Worm (Caenorhabditis elegans): ENCODE measurements around the gene F59B10.3.

F59B10.3 gene

DNA sequence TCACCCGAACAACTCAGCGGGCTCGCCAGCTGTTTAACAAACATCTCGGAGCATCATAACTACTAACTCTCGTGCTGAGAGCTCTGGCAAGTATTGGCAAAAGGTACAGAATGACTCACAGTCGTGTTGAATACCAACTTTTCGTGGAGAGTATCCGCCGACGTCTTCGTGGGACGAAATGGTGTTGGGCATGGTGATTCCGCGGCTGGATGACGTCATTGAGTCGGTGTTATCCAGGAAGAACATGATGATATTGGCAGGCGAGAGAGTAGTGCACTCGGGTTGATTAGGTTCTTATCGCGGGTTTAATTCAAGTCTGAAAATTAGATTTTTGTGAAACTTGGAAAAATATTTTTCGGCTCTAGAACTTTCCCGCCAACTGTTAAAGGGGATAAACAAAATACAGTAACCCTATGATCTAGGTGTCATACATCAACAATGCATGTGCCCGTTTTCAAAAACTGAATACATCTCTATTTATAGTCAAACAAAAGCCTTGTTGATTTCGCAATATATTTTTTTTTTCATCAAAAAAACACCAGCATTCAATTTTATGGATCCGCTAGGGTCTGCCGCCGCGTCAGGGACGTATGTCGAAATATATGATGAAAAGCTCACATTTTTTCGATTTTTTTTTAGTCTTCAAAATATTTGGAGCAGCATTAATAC, 43.2 kb downstream of the F59B10.3 start (continued):
- TF ChIP-seq nfyb-1 (GFP tag; IDR thresholded peaks at IDR 0.05) = peak; percentile 53; the same call in 1 of the 2 replicates
- TF ChIP-seq fkh-3 (tag; optimal IDR thresholded peaks at IDR 0.05) = peak; percentile 3
- peak; percentile 5 for TF ChIP-seq chd-7 (tag; optimal IDR thresholded peaks at IDR 0.05)
- TF ChIP-seq nhr-27 (tag; optimal IDR thresholded peaks at IDR 0.05) = no peak
- peak; percentile 92 for TF ChIP-seq cebp-1 (GFP tag; IDR thresholded peaks at IDR 0.05)
- TF ChIP-seq cebp-1 (tag; optimal IDR thresholded peaks at IDR 0.05) = peak; percentile 97
- peak; percentile 48 for TF ChIP-seq ztf-26 (tag; optimal IDR thresholded peaks at IDR 0.05)
- 0 out of 2 replicates have a peak, but pooled peaks have one; percentile 8 for TF ChIP-seq K11D2.4 (GFP tag; IDR thresholded peaks at IDR 0.05)
- TF ChIP-seq ekl-4 (GFP tag; IDR thresholded peaks at IDR 0.05) = peak; percentile 26; the same call in 1 of the 2 replicates

DNA sequence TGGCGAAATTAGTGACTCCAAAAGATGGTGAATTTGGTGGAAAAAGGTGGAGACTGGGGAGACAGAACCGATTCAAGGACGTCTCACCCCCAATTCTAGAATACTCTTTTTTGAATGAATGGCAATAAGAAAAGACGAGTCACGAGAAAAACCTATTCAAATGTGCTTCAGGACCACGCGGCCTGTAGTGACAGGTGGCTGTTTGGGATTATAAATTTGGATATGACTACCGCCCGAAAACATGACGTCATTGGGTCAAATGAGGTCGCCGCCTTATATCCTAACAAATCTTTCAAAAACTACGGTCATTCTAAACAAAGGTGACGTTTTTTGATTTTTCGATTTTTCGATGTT, 43.7 kb downstream of the F59B10.3 start:
- TF ChIP-seq hlh-26 (GFP tag; conservative IDR thresholded peaks at IDR 0.05) (no peak), C06A6.2 (GFP tag; conservative IDR thresholded peaks at IDR 0.05) (peak; percentile 37; the same call in 1 of the 2 replicates), Y95B8A.8 (GFP tag; IDR thresholded peaks at IDR 0.05) (no peak), madf-3 (GFP tag; IDR thresholded peaks at IDR 0.05) (peak; percentile 68; the same call in 1 of the 2 replicates), chd-7 (tag; optimal IDR thresholded peaks at IDR 0.05) (peak; percentile 34), nfya-2 (GFP tag; IDR thresholded peaks at IDR 0.05) (0 out of 2 replicates have a peak, but pooled peaks have one; percentile 52), nfyb-1 (GFP tag; IDR thresholded peaks at IDR 0.05) (0 out of 2 replicates have a peak, but pooled peaks have one; percentile 15), aptf-2 (GFP tag; conservative IDR thresholded peaks at IDR 0.05) (no peak), ekl-4 (GFP tag; IDR thresholded peaks at IDR 0.05) (no peak), mcd-1 (GFP tag; IDR thresholded peaks at IDR 0.05) (no peak), snpc-3.4 (tag; optimal IDR thresholded peaks at IDR 0.05) (no peak), ztf-6 (GFP tag; IDR thresholded peaks at IDR 0.05) (no peak), atf-7 (tag; optimal IDR thresholded peaks at IDR 0.05) (peak; percentile 57), Y53F4B.3 (GFP tag; IDR thresholded peaks at IDR 0.05) (no peak)

DNA sequence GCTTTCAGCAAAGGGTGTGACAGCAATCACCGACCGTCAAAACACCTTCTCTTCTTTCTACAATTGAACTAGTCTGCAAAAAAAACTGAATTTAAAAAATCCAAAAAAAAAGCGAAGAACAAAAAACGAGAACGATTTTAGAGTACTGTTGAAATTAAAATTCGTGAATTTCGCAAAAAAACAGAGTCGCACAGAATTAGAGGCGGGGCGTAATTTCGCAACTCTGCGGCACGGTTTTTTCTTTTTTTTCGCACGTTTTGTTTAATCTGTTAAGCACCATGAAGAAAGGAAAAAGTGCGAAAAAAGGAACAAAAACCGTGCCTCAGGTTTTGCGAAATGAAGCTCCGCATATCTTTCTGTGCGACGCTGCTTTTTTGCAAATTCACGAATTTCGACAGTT, 44.6 kb downstream of the F59B10.3 start, which contains the start of gene mnk-1:
mnk-1 (minus strand) TSS at position 73 of the 400 bp plus-strand sequence.
- TF ChIP-seq gei-17 (GFP tag; optimal IDR thresholded peaks at IDR 0.05) (no peak), lin-40 (tag; optimal IDR thresholded peaks at IDR 0.05) (no peak), snpc-4 (GFP tag; optimal IDR thresholded peaks at IDR 0.05) (no peak), snpc-4 (tag; optimal IDR thresholded peaks at IDR 0.05) (no peak), F39B2.1 (GFP tag; IDR thresholded peaks at IDR 0.05) (no peak), egl-44 (GFP tag; IDR thresholded peaks at IDR 0.05) (no peak), lag-1 (GFP tag; IDR thresholded peaks at IDR 0.05) (no peak), cebp-1 (GFP tag; IDR thresholded peaks at IDR 0.05) (no peak), cebp-1 (tag; optimal IDR thresholded peaks at IDR 0.05) (peak; percentile 63), rcor-1 (GFP tag; IDR thresholded peaks at IDR 0.05) (no peak)

DNA sequence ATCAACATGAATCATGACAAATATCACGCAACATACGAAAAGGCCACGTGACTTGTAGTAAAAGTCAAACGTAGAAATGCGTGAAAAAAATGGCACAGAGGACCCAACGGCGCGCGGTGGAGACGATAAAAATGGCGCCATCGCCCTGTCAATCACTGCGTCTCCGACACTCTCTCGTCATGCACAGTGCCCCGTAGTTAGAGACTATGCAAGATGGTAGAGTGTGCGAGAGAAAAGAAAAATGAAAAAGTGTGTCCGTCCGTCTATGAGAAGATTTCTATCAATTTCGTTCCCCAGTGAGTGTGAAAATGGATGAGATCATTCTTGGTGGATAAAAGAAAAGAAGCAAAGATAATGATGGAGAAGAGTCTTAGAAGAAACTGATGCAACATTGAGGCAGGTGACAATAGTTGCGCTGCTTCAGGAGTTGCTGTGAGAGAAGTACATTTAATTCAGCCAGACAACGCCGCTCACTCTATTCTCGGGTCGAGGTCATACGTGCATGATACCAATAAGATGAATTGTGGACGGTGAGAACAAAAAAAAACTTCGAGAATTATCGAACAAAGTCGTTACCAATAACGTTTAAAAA, 45.2 kb downstream of the F59B10.3 start:
- TF ChIP-seq F55B11.4 (tag; optimal IDR thresholded peaks at IDR 0.05; ENCODE audit: borderline replicate concordance, insufficient read depth) = no peak
- TF ChIP-seq madf-6 (GFP tag; IDR thresholded peaks at IDR 0.05) = no peak
- no peak for TF ChIP-seq rpc-1 (optimal IDR thresholded peaks at IDR 0.05)
- TF ChIP-seq rpc-1 (tag; optimal IDR thresholded peaks at IDR 0.05) = no peak
- TF ChIP-seq let-607 (tag; optimal IDR thresholded peaks at IDR 0.05) = peak in 1 of 2 experiments; percentile 19
- peak; percentile 15 for TF ChIP-seq lin-40 (tag; optimal IDR thresholded peaks at IDR 0.05)
- TF ChIP-seq madf-3 (GFP tag; IDR thresholded peaks at IDR 0.05) = no peak
- TF ChIP-seq Y67H2A.10 (GFP tag; conservative IDR thresholded peaks at IDR 0.05) = no peak
- peak; percentile 59 for TF ChIP-seq tlf-1 (GFP tag; optimal IDR thresholded peaks at IDR 0.05)
- no peak for TF ChIP-seq hlh-26 (GFP tag; conservative IDR thresholded peaks at IDR 0.05)
- TF ChIP-seq let-526 (GFP tag; IDR thresholded peaks at IDR 0.05) = 0 out of 2 replicates have a peak, but pooled peaks have one; percentile 19
- TF ChIP-seq unc-62 (GFP tag; optimal IDR thresholded peaks at IDR 0.05) = peak; percentile 16
- no peak for TF ChIP-seq akir-1 (GFP tag; optimal IDR thresholded peaks at IDR 0.05)
- TF ChIP-seq ztf-3 (GFP tag; optimal IDR thresholded peaks at IDR 0.05) = peak; percentile 65
- TF ChIP-seq F22D6.2 (tag; optimal IDR thresholded peaks at IDR 0.05) = no peak
- TF ChIP-seq F57A8.1 (GFP tag; optimal IDR thresholded peaks at IDR 0.05) = no peak
- TF ChIP-seq hrde-1 (tag; optimal IDR thresholded peaks at IDR 0.05; ENCODE audit: borderline replicate concordance) = no peak
